Fruit fly (Drosophila melanogaster) whole organism, embryonic: ENCODE data around the gene Mob3.

Experiments used
- Atf6 ChIP-seq: fragments of 200-800 bp; sonication (Bioruptor generic); IDR thresholded peaks from 2 replicates; pipeline ENCODE4 v1.3.6; 2022; ENCODE audit warnings: missing biosample characterization, missing genetic modification characterization
- CG10654 ChIP-seq: fragments of 200-800 bp; sonication (Bioruptor generic); optimal IDR thresholded peaks from 2 replicates; lab custom pipeline; 2016; ENCODE audit warnings: missing biosample characterization, missing genetic modification characterization
- CG11247 ChIP-seq: fragments of 200-800 bp; sonication (Bioruptor generic); IDR thresholded peaks from 2 replicates; pipeline ENCODE4 v1.3.6; 2022; ENCODE audit warnings: missing biosample characterization, missing genetic modification characterization
- CG11456 ChIP-seq: fragments of 200-800 bp; sonication (Bioruptor generic); IDR thresholded peaks from 3 replicates; pipeline ENCODE4 v1.3.6; 2022; ENCODE audit warnings: missing biosample characterization, missing genetic modification characterization
- CG11723 ChIP-seq: fragments of 200-800 bp; sonication (Bioruptor generic); optimal IDR thresholded peaks from 2 replicates; lab custom pipeline; 2017; ENCODE audit warnings: missing biosample characterization, mild to moderate bottlenecking, missing genetic modification characterization
- CG12299 ChIP-seq: fragments of 200-800 bp; sonication (Bioruptor generic); optimal IDR thresholded peaks from 2 replicates; lab custom pipeline; 2018; ENCODE audit warnings: missing biosample characterization, mild to moderate bottlenecking, missing genetic modification characterization
- CG14710 ChIP-seq: fragments of 200-800 bp; sonication (Bioruptor generic); optimal IDR thresholded peaks from 3 replicates; lab custom pipeline; 2019; ENCODE audit warnings: missing biosample characterization, mild to moderate bottlenecking, missing genetic modification characterization, moderate library complexity
- CG15011 ChIP-seq: fragments of 200-800 bp; sonication (Bioruptor generic); optimal IDR thresholded peaks from 3 replicates; lab custom pipeline; 2018; ENCODE audit warnings: missing biosample characterization, mild to moderate bottlenecking, missing genetic modification characterization
- CG15696 ChIP-seq: fragments of 200-800 bp; sonication (Bioruptor generic); optimal IDR thresholded peaks from 2 replicates; lab custom pipeline; 2019; ENCODE audit warnings: missing biosample characterization, mild to moderate bottlenecking, missing genetic modification characterization, moderate library complexity
- CG16813 ChIP-seq: fragments of 200-800 bp; sonication (Bioruptor generic); IDR thresholded peaks from 3 replicates; pipeline ENCODE4 v1.3.6; 2022; ENCODE audit warnings: missing biosample characterization, missing genetic modification characterization; ENCODE audit not compliant: partially characterized antibody
- CG16863 ChIP-seq: fragments of 200-800 bp; sonication (Bioruptor generic); optimal IDR thresholded peaks from 3 replicates; lab custom pipeline; 2016; ENCODE audit warnings: missing biosample characterization, missing genetic modification characterization
- CG2202 ChIP-seq: fragments of 200-800 bp; sonication (Bioruptor generic); optimal IDR thresholded peaks from 2 replicates; lab custom pipeline; 2018; ENCODE audit warnings: missing biosample characterization, mild to moderate bottlenecking, missing genetic modification characterization
- CG4282 ChIP-seq: fragments of 200-800 bp; sonication (Bioruptor generic); optimal IDR thresholded peaks from 2 replicates; lab custom pipeline; 2016; ENCODE audit warnings: missing biosample characterization, missing genetic modification characterization
- CG4424 ChIP-seq: fragments of 200-800 bp; sonication (Bioruptor generic); optimal IDR thresholded peaks from 3 replicates; lab custom pipeline; 2016; ENCODE audit warnings: missing biosample characterization, missing genetic modification characterization
- CG4617 ChIP-seq: fragments of 200-800 bp; sonication (Bioruptor generic); optimal IDR thresholded peaks from 3 replicates; lab custom pipeline; 2016; ENCODE audit warnings: missing biosample characterization, missing genetic modification characterization, borderline replicate concordance
- CG5953 ChIP-seq: fragments of 200-800 bp; sonication (Bioruptor generic); IDR thresholded peaks from 2 replicates; pipeline ENCODE4 v1.3.6; 2022; ENCODE audit warnings: missing biosample characterization, missing genetic modification characterization
- CG6765 ChIP-seq: fragments of 200-800 bp; sonication (Bioruptor generic); optimal IDR thresholded peaks from 3 replicates; lab custom pipeline; 2017; ENCODE audit warnings: missing biosample characterization, mild to moderate bottlenecking, missing genetic modification characterization
- CG6813 ChIP-seq: fragments of 200-800 bp; sonication (Bioruptor generic); optimal IDR thresholded peaks from 2 replicates; lab custom pipeline; 2017; ENCODE audit warnings: missing biosample characterization, missing genetic modification characterization, mild to moderate bottlenecking, moderate library complexity, missing genetic modification reagents
- CG8089 ChIP-seq: fragments of 200-800 bp; sonication (Bioruptor generic); optimal IDR thresholded peaks from 3 replicates; lab custom pipeline; 2016; ENCODE audit warnings: missing biosample characterization, missing genetic modification characterization
- CG9437 ChIP-seq: fragments of 200-800 bp; sonication (Bioruptor generic); optimal IDR thresholded peaks from 2 replicates; lab custom pipeline; 2018; ENCODE audit warnings: missing biosample characterization, mild to moderate bottlenecking, missing genetic modification characterization
- CG9817 ChIP-seq: fragments of 200-800 bp; sonication (Bioruptor generic); optimal IDR thresholded peaks from 2 replicates; lab custom pipeline; 2018; ENCODE audit warnings: missing biosample characterization, mild to moderate bottlenecking, missing genetic modification characterization, moderate library complexity
- CHES-1-like ChIP-seq: fragments of 200-800 bp; sonication (Bioruptor generic); optimal IDR thresholded peaks from 2 replicates; lab custom pipeline; 2016; ENCODE audit warnings: missing biosample characterization, missing genetic modification characterization
- D ChIP-seq, 2 experiments: fragments of 200-800 bp in 1 of 2; fragments of >200 bp in 1 of 2; sonication (Bioruptor generic) in 1 of 2; optimal IDR thresholded peaks; 2 replicates in 1 of 2; 3 replicates in 1 of 2; lab custom pipeline; 2017; ENCODE audit warnings: mild to moderate bottlenecking in 1 of 2, missing biosample characterization in 1 of 2, missing genetic modification characterization in 1 of 2, missing genetic modification reagents in 1 of 2
- Dp ChIP-seq: fragments of 200-800 bp; sonication (Bioruptor generic); optimal IDR thresholded peaks from 2 replicates; lab custom pipeline; 2018; ENCODE audit warnings: missing biosample characterization, mild to moderate bottlenecking, missing genetic modification characterization, moderate library complexity
- NfI ChIP-seq: fragments of 200-800 bp; sonication (Bioruptor generic); optimal IDR thresholded peaks from 3 replicates; lab custom pipeline; 2018; ENCODE audit warnings: missing biosample characterization, mild to moderate bottlenecking, missing genetic modification characterization, moderate library complexity
- Pdp1 ChIP-seq, 2 experiments: fragments of 200-800 bp; sonication (Bioruptor generic); optimal IDR thresholded peaks; 3 replicates each; lab custom pipeline; 2016; ENCODE audit warnings: missing biosample characterization in 2 of 2, missing genetic modification characterization in 2 of 2, mild to moderate bottlenecking in 1 of 2, moderate library complexity in 1 of 2
- Stat92E ChIP-seq, 3 experiments: fragments of >200 bp in 2 of 3; fragments of 200-800 bp in 1 of 3; sonication (Bioruptor generic) in 1 of 3; optimal IDR thresholded peaks; 2 replicates each; lab custom pipeline; 2017 to 2019; ENCODE audit warnings: missing biosample characterization in 3 of 3, missing genetic modification characterization in 3 of 3, mild to moderate bottlenecking in 1 of 3, moderate library complexity in 1 of 3
- ab ChIP-seq: fragments of 200-800 bp; sonication (Bioruptor generic); optimal IDR thresholded peaks from 2 replicates; lab custom pipeline; 2016; ENCODE audit warnings: missing biosample characterization, missing genetic modification characterization
- ara ChIP-seq: fragments of 200-800 bp; sonication (Bioruptor generic); IDR thresholded peaks from 2 replicates; pipeline ENCODE4 v1.3.6; 2022; ENCODE audit warnings: missing biosample characterization, missing genetic modification characterization
- cad ChIP-seq: fragments of >200 bp; optimal IDR thresholded peaks from 2 replicates; lab custom pipeline; 2017; ENCODE audit warnings: missing biosample characterization, missing genetic modification characterization
- cato ChIP-seq: fragments of 200-800 bp; sonication (Bioruptor generic); optimal IDR thresholded peaks from 2 replicates; lab custom pipeline; 2016; ENCODE audit warnings: missing biosample characterization, missing genetic modification characterization, borderline replicate concordance
- disco-r ChIP-seq: fragments of 200-800 bp; sonication (Bioruptor generic); optimal IDR thresholded peaks from 2 replicates; lab custom pipeline; 2016; ENCODE audit warnings: missing biosample characterization, missing genetic modification characterization
- dysf ChIP-seq: fragments of 200-800 bp; sonication (Bioruptor generic); IDR thresholded peaks from 3 replicates; pipeline ENCODE4 v1.3.6; 2022; ENCODE audit warnings: missing biosample characterization, missing genetic modification characterization
- fd3F ChIP-seq: fragments of 200-800 bp; sonication (Bioruptor generic); optimal IDR thresholded peaks from 2 replicates; lab custom pipeline; 2018; ENCODE audit warnings: missing biosample characterization, mild to moderate bottlenecking, missing genetic modification characterization, moderate library complexity
- gcm ChIP-seq: fragments of 200-800 bp; sonication (Bioruptor generic); optimal IDR thresholded peaks from 2 replicates; lab custom pipeline; 2019; ENCODE audit warnings: missing biosample characterization, mild to moderate bottlenecking, missing genetic modification characterization, moderate library complexity
- lab ChIP-seq: fragments of 200-800 bp; sonication (Bioruptor generic); optimal IDR thresholded peaks from 3 replicates; lab custom pipeline; 2017; ENCODE audit warnings: missing biosample characterization, missing genetic modification characterization, mild to moderate bottlenecking, moderate library complexity, missing genetic modification reagents
- lola ChIP-seq, 3 experiments: fragments of >200 bp in 2 of 3; fragments of 200-800 bp in 1 of 3; sonication (Bioruptor generic) in 1 of 3; optimal IDR thresholded peaks; 2 replicates each; lab custom pipeline; 2017 to 2019; ENCODE audit warnings: missing biosample characterization in 3 of 3, missing genetic modification characterization in 3 of 3, mild to moderate bottlenecking in 1 of 3, moderate library complexity in 1 of 3
- mld ChIP-seq: fragments of 200-800 bp; sonication (Bioruptor generic); IDR thresholded peaks from 3 replicates; pipeline ENCODE4 v1.3.6; 2022; ENCODE audit warnings: missing biosample characterization, missing genetic modification characterization; ENCODE audit not compliant: partially characterized antibody
- nau ChIP-seq: fragments of 200-800 bp; sonication (Bioruptor generic); optimal IDR thresholded peaks from 3 replicates; lab custom pipeline; 2017; ENCODE audit warnings: missing biosample characterization, mild to moderate bottlenecking, missing genetic modification characterization, missing genetic modification reagents
- phol ChIP-seq: fragments of 200-800 bp; sonication (Bioruptor generic); optimal IDR thresholded peaks from 3 replicates; lab custom pipeline; 2018; ENCODE audit warnings: missing biosample characterization, mild to moderate bottlenecking, missing genetic modification characterization, moderate library complexity
- ro ChIP-seq: fragments of 200-800 bp; sonication (Bioruptor generic); IDR thresholded peaks from 2 replicates; pipeline ENCODE4 v1.3.6; 2022; ENCODE audit warnings: missing biosample characterization, missing genetic modification characterization
- row ChIP-seq: fragments of 200-800 bp; sonication (Bioruptor generic); IDR thresholded peaks from 3 replicates; pipeline ENCODE4 v1.3.6; 2022; ENCODE audit warnings: missing biosample characterization, missing genetic modification characterization
- sisA ChIP-seq: fragments of 200-800 bp; sonication (Bioruptor generic); IDR thresholded peaks from 2 replicates; pipeline ENCODE4 v1.3.6; 2022; ENCODE audit warnings: missing biosample characterization, missing genetic modification characterization
- sna ChIP-seq: fragments of 200-800 bp; sonication (Bioruptor generic); IDR thresholded peaks from 2 replicates; pipeline ENCODE4 v1.3.6; 2022; ENCODE audit warnings: missing biosample characterization, missing genetic modification characterization; ENCODE audit not compliant: partially characterized antibody
- so ChIP-seq: fragments of 200-800 bp; sonication (Bioruptor generic); IDR thresholded peaks from 3 replicates; pipeline ENCODE4 v1.3.6; 2022; ENCODE audit warnings: missing biosample characterization, missing genetic modification characterization
- usp ChIP-seq: fragments of >200 bp; optimal IDR thresholded peaks from 2 replicates; lab custom pipeline; 2017; ENCODE audit warnings: missing biosample characterization, missing genetic modification characterization
- zf30C ChIP-seq: fragments of 200-800 bp; sonication (Bioruptor generic); optimal IDR thresholded peaks from 3 replicates; lab custom pipeline; 2018; ENCODE audit warnings: missing biosample characterization, mild to moderate bottlenecking, missing genetic modification characterization

Mob3 gene

DNA sequence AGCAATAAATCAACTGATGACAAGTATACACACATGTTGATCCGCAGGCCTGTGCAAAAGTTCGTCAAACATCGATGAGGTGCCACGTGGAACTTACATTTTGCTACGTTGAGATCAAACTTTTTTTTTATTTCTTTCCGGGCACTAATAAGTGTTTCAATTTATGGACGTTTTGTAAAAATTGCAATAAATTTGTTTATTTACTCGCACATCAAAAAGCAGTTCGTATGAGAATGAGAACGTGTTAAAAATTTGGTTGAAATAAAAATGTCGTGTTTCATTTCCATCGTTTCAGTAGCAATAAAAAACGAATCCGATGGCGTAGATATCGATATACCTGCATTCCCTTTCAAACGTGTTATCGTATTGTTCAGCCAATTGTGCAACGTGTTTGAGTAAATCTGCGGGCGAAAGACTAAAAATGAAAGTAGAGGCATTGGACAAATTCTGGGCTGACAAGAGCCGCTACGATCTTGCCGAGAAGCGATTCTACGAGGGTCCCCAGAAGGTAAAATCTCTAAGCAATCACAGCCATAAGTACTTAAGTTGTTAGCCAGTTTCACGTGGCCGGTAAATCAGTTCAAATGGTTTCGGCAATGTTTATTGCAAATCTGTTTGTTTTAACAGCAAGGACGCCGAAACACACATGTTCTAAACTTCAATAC, 32.9 kb upstream of the Mob3 start, which contains the start of gene eEF1delta (continued):
- TF ChIP-seq disco-r (no peak), CG6813 (GFP tag; lab: Kevin White, UChicago) (no peak), cad (GFP tag; lab: Kevin White, UChicago) (no peak), CG9437 (GFP tag; lab: Kevin White, UChicago) (no peak), sisA (GFP tag; lab: Robert Waterston, UW) (no peak), CG4424 (GFP tag; lab: Kevin White, UChicago) (no peak), Atf6 (GFP tag; lab: Robert Waterston, UW) (no peak), lab (GFP tag; lab: Kevin White, UChicago) (no peak), CG10654 (no peak), CG6765 (GFP tag; lab: Kevin White, UChicago) (no peak), sna (GFP tag; lab: Robert Waterston, UW) (no peak), row (peak; percentile 68), Pdp1 (GFP tag; optimal IDR thresholded peaks at IDR 0.05; lab: Kevin White, UChicago) (peak in 1 of 2 experiments; percentile 95), ab (GFP tag; lab: Kevin White, UChicago) (no peak), lola (GFP tag; optimal IDR thresholded peaks at IDR 0.05; lab: Kevin White, UChicago) (no peak), CG14710 (tag; lab: Kevin White, UChicago) (no peak), phol (peak; percentile 44), CG2202 (no peak), dysf (GFP tag; lab: Robert Waterston, UW) (no peak), CHES-1-like (GFP tag; lab: Kevin White, UChicago) (no peak), D (optimal IDR thresholded peaks at IDR 0.05; lab: Kevin White, UChicago) (no peak), D (GFP tag; optimal IDR thresholded peaks at IDR 0.05; lab: Kevin White, UChicago) (no peak), CG4617 (GFP tag; lab: Kevin White, UChicago) (peak; percentile 54), zf30C (GFP tag; lab: Kevin White, UChicago) (no peak), Dp (GFP tag; lab: Kevin White, UChicago) (no peak), cato (GFP tag; lab: Kevin White, UChicago) (no peak), CG11456 (GFP tag; lab: Robert Waterston, UW) (no peak), ara (GFP tag; lab: Robert Waterston, UW) (no peak), CG11723 (peak; percentile 55), CG11247 (GFP tag; lab: Robert Waterston, UW) (no peak), CG15696 (tag; lab: Kevin White, UChicago) (no peak), CG5953 (GFP tag; lab: Robert Waterston, UW) (no peak), nau (GFP tag; lab: Kevin White, UChicago) (no peak), CG8089 (no peak), CG15011 (GFP tag; lab: Kevin White, UChicago) (no peak), usp (GFP tag; lab: Kevin White, UChicago) (no peak), NfI (GFP tag; lab: Kevin White, UChicago) (no peak), CG4282 (GFP tag; lab: Kevin White, UChicago) (no peak), CG9817 (tag; lab: Kevin White, UChicago) (no peak), fd3F (GFP tag; lab: Kevin White, UChicago) (no peak), CG16813 (GFP tag; lab: Robert Waterston, UW) (peak; percentile 51; the same call in 2 of the 3 replicates), Stat92E (GFP tag; optimal IDR thresholded peaks at IDR 0.05; lab: Kevin White, UChicago) (no peak), mld (GFP tag; lab: Robert Waterston, UW) (no peak), so (no peak), ro (GFP tag; lab: Robert Waterston, UW) (no peak), CG12299 (tag; lab: Kevin White, UChicago) (no peak), CG16863 (no peak), gcm (GFP tag; lab: Kevin White, UChicago) (no peak)
